Fruit fly (Drosophila melanogaster) Kc167 (cell line): ENCODE measurements around the gene CG5863.

Experiments
- Myc ChIP-seq: fragments of >200 bp; optimal IDR thresholded peaks from 2 replicates; lab custom pipeline; 2017; ENCODE audit warnings: missing external identifiers
- Sin3A ChIP-seq: fragments of >200 bp; optimal IDR thresholded peaks from 2 replicates; lab custom pipeline; 2018; ENCODE audit warnings: missing external identifiers
- h ChIP-seq: fragments of >200 bp; optimal IDR thresholded peaks from 3 replicates; lab custom pipeline; 2018; ENCODE audit warnings: missing external identifiers
- psq ChIP-seq: fragments of >200 bp; optimal IDR thresholded peaks from 2 replicates; lab custom pipeline; 2017; ENCODE audit warnings: missing external identifiers

- no peak for TF ChIP-seq Sin3A (lab: Kevin White, UChicago)
- no peak for TF ChIP-seq psq (lab: Kevin White, UChicago)
- no peak for TF ChIP-seq Myc (lab: Kevin White, UChicago)
- TF ChIP-seq h (lab: Kevin White, UChicago), result no peak
These were observed 24.6 kb upstream of the CG5863 start for dm6 chr3R:17386168-17386819.
